Worm (Caenorhabditis elegans) whole organism, young adult: ENCODE results near the gene rpn-2.

Experiments
- B0019.2 ChIP-seq: fragments of 200-800 bp; sonication (Bioruptor generic); conservative IDR thresholded peaks from 2 replicates; pipeline ENCODE4 v1.3.6; 2022; ENCODE audit warnings: missing genetic modification reagents, missing genetic modification characterization, missing compliant biosample characterization
- D2030.7 ChIP-seq: fragments of 200-800 bp; sonication (Bioruptor generic); IDR thresholded peaks from 2 replicates; pipeline ENCODE4 v1.3.6; 2022; ENCODE audit warnings: missing genetic modification reagents, missing genetic modification characterization, missing compliant biosample characterization
- F23B12.7 ChIP-seq: sonication (generic microtip); optimal IDR thresholded peaks from 2 replicates; lab custom pipeline; 2017; ENCODE audit warnings: missing genetic modification characterization, mild to moderate bottlenecking, missing compliant biosample characterization, antibody characterized with exemption, moderate library complexity; ENCODE audit not compliant: insufficient read depth
- F33H1.4 ChIP-seq: fragments of 200-800 bp; sonication (Bioruptor generic); IDR thresholded peaks from 2 replicates; pipeline ENCODE4 v1.3.6; 2022; ENCODE audit warnings: missing genetic modification reagents, missing genetic modification characterization, missing compliant biosample characterization
- F55B11.4 ChIP-seq: sonication (generic microtip); optimal IDR thresholded peaks from 2 replicates; lab custom pipeline; 2016; ENCODE audit warnings: missing compliant biosample characterization, missing genetic modification characterization, borderline replicate concordance; ENCODE audit not compliant: insufficient read depth
- K12H6.12 ChIP-seq: fragments of 200-800 bp; sonication (Bioruptor generic); optimal IDR thresholded peaks from 2 replicates; lab custom pipeline; 2018; ENCODE audit warnings: mild to moderate bottlenecking, missing genetic modification characterization, missing compliant biosample characterization
- Y53F4B.3 ChIP-seq: fragments of 200-800 bp; sonication (Bioruptor generic); IDR thresholded peaks from 2 replicates; pipeline ENCODE4 v1.3.6; 2022; ENCODE audit warnings: missing genetic modification reagents, missing genetic modification characterization, missing compliant biosample characterization
- Y95B8A.8 ChIP-seq: fragments of 200-800 bp; sonication (Bioruptor generic); IDR thresholded peaks from 2 replicates; pipeline ENCODE4 v1.3.6; 2022; ENCODE audit warnings: missing genetic modification reagents, missing genetic modification characterization, missing compliant biosample characterization
- akir-1 ChIP-seq: fragments of 200-800 bp; sonication (Bioruptor generic); optimal IDR thresholded peaks from 2 replicates; lab custom pipeline; 2018; ENCODE audit warnings: mild to moderate bottlenecking, missing genetic modification characterization, moderate library complexity, missing compliant biosample characterization
- attf-3 ChIP-seq: fragments of 200-800 bp; sonication (Bioruptor generic); conservative IDR thresholded peaks from 2 replicates; pipeline ENCODE4 v1.3.6; 2022; ENCODE audit warnings: missing genetic modification reagents, missing genetic modification characterization, missing compliant biosample characterization
- ccch-3 ChIP-seq: fragments of 200-800 bp; sonication (Bioruptor generic); optimal IDR thresholded peaks from 2 replicates; lab custom pipeline; 2018; ENCODE audit warnings: mild to moderate bottlenecking, missing genetic modification characterization, missing compliant biosample characterization
- cebp-1 ChIP-seq, 2 experiments: fragments of 200-800 bp in 1 of 2; sonication (Bioruptor generic) in 1 of 2; sonication (generic microtip) in 1 of 2; IDR thresholded peaks in 1 of 2; optimal IDR thresholded peaks in 1 of 2; 2 replicates each; pipeline versions ENCODE4 v1.3.6 to Lab custom; 2017 to 2022; ENCODE audit warnings: missing compliant biosample characterization in 2 of 2, missing genetic modification characterization in 2 of 2, mild to moderate bottlenecking in 1 of 2, missing genetic modification reagents in 1 of 2, moderate library complexity in 1 of 2
- cebp-2 ChIP-seq: fragments of 200-800 bp; sonication (Bioruptor generic); IDR thresholded peaks from 2 replicates; pipeline ENCODE4 v1.3.6; 2022; ENCODE audit warnings: missing genetic modification characterization, missing compliant biosample characterization
- ceh-27 ChIP-seq: fragments of 200-800 bp; sonication (Bioruptor generic); optimal IDR thresholded peaks from 2 replicates; lab custom pipeline; 2018; ENCODE audit warnings: mild to moderate bottlenecking, missing genetic modification characterization, moderate library complexity, missing compliant biosample characterization
- ceh-91 ChIP-seq: fragments of 200-800 bp; sonication (Bioruptor generic); IDR thresholded peaks from 2 replicates; pipeline ENCODE4 v1.3.6; 2022; ENCODE audit warnings: missing genetic modification reagents, missing genetic modification characterization, missing compliant biosample characterization
- chd-7 ChIP-seq: sonication (generic microtip); optimal IDR thresholded peaks from 2 replicates; lab custom pipeline; 2016; ENCODE audit warnings: mild to moderate bottlenecking, missing genetic modification characterization, moderate library complexity, missing compliant biosample characterization
- dox-1 ChIP-seq: fragments of 200-800 bp; sonication (Bioruptor generic); IDR thresholded peaks from 2 replicates; pipeline ENCODE4 v1.3.6; 2022; ENCODE audit warnings: missing genetic modification reagents, missing genetic modification characterization, missing compliant biosample characterization
- dpl-1 ChIP-seq: fragments of 150-350 bp; optimal IDR thresholded peaks from 2 replicates; lab custom pipeline; 2014; ENCODE audit warnings: missing biosample characterization, missing genetic modification reagents, missing genetic modification characterization
- efl-1 ChIP-seq: fragments of 150-350 bp; optimal IDR thresholded peaks from 2 replicates; lab custom pipeline; 2014; ENCODE audit warnings: missing biosample characterization, missing genetic modification reagents, missing genetic modification characterization
- ets-4 ChIP-seq: fragments of 200-800 bp; sonication (Bioruptor generic); optimal IDR thresholded peaks from 2 replicates; lab custom pipeline; 2018; ENCODE audit warnings: mild to moderate bottlenecking, missing genetic modification characterization, missing compliant biosample characterization
- him-1 ChIP-seq: sonication (generic microtip); optimal IDR thresholded peaks from 2 replicates; lab custom pipeline; 2016; ENCODE audit warnings: missing genotype, missing genetic modification reagents, missing genetic modification characterization, missing compliant biosample characterization
- hlh-12 ChIP-seq: sonication (generic microtip); optimal IDR thresholded peaks from 2 replicates; lab custom pipeline; 2016; ENCODE audit warnings: missing genetic modification characterization, missing compliant biosample characterization
- hrde-1 ChIP-seq: sonication (generic microtip); optimal IDR thresholded peaks from 2 replicates; lab custom pipeline; 2016; ENCODE audit warnings: missing genetic modification characterization, mild to moderate bottlenecking, missing compliant biosample characterization, moderate library complexity, missing genotype, missing genetic modification reagents, borderline replicate concordance
- lag-1 ChIP-seq: fragments of 200-800 bp; sonication (Bioruptor generic); IDR thresholded peaks from 2 replicates; pipeline ENCODE4 v1.3.6; 2022; ENCODE audit warnings: missing genetic modification reagents, missing genetic modification characterization, missing compliant biosample characterization
- let-607 ChIP-seq, 2 experiments: fragments of 200-800 bp in 1 of 2; sonication (Bioruptor generic) in 1 of 2; sonication (generic microtip) in 1 of 2; optimal IDR thresholded peaks; 2 replicates each; lab custom pipeline; 2016 to 2018; ENCODE audit warnings: mild to moderate bottlenecking in 2 of 2, missing compliant biosample characterization in 2 of 2, missing genetic modification characterization in 2 of 2, moderate library complexity in 2 of 2, missing genotype in 1 of 2
- lin-35 ChIP-seq, 3 experiments: fragments of 150-350 bp in 2 of 3; sonication (generic microtip) in 1 of 3; optimal IDR thresholded peaks; 2 replicates each; lab custom pipeline; 2014 to 2018; ENCODE audit warnings: missing biosample characterization in 3 of 3, missing genetic modification characterization in 3 of 3, missing genetic modification reagents in 3 of 3
- lin-54 ChIP-seq: fragments of 200-800 bp; sonication (Bioruptor generic); optimal IDR thresholded peaks from 2 replicates; lab custom pipeline; 2018; ENCODE audit warnings: mild to moderate bottlenecking, missing genetic modification characterization, missing compliant biosample characterization
- lsl-1 ChIP-seq: fragments of 200-800 bp; sonication (Bioruptor generic); optimal IDR thresholded peaks from 2 replicates; lab custom pipeline; 2018; ENCODE audit warnings: mild to moderate bottlenecking, missing genetic modification characterization, moderate library complexity, missing compliant biosample characterization
- madf-6 ChIP-seq: fragments of 200-800 bp; sonication (Bioruptor generic); IDR thresholded peaks from 2 replicates; pipeline ENCODE4 v1.3.6; 2022; ENCODE audit warnings: missing genetic modification reagents, missing genetic modification characterization, missing compliant biosample characterization
- nhr-179 ChIP-seq: sonication (generic microtip); optimal IDR thresholded peaks from 2 replicates; lab custom pipeline; 2016; ENCODE audit warnings: mild to moderate bottlenecking, missing genetic modification characterization, missing compliant biosample characterization
- nhr-80 ChIP-seq: sonication (generic microtip); optimal IDR thresholded peaks from 2 replicates; lab custom pipeline; 2016; ENCODE audit warnings: missing genetic modification characterization, missing compliant biosample characterization
- repo-1 ChIP-seq: sonication (generic microtip); optimal IDR thresholded peaks from 2 replicates; lab custom pipeline; 2017; ENCODE audit warnings: mild to moderate bottlenecking, missing genetic modification characterization, missing compliant biosample characterization
- rpc-1 ChIP-seq, 2 experiments: fragments of 150-350 bp in 1 of 2; sonication (generic microtip) in 1 of 2; optimal IDR thresholded peaks; 2 replicates each; lab custom pipeline; 2014 to 2018; ENCODE audit warnings: missing biosample characterization in 1 of 2, missing genetic modification characterization in 1 of 2, missing genetic modification reagents in 1 of 2, missing genotype in 1 of 2
- sdz-38 ChIP-seq: sonication (generic microtip); optimal IDR thresholded peaks from 2 replicates; lab custom pipeline; 2016; ENCODE audit warnings: missing genotype, missing genetic modification characterization, missing compliant biosample characterization
- snpc-1.1 ChIP-seq: sonication (generic microtip); optimal IDR thresholded peaks from 2 replicates; lab custom pipeline; 2017; ENCODE audit warnings: missing genetic modification characterization, mild to moderate bottlenecking, missing compliant biosample characterization, antibody characterized with exemption, moderate library complexity, missing genotype, missing genetic modification reagents; ENCODE audit not compliant: insufficient read depth
- tbp1 ChIP-seq: fragments of 200-800 bp; sonication (Bioruptor generic); optimal IDR thresholded peaks from 2 replicates; lab custom pipeline; 2018; ENCODE audit warnings: mild to moderate bottlenecking, missing genetic modification characterization, missing compliant biosample characterization
- tlf-1 ChIP-seq: fragments of 200-800 bp; sonication (Bioruptor generic); optimal IDR thresholded peaks from 2 replicates; lab custom pipeline; 2018; ENCODE audit warnings: mild to moderate bottlenecking, missing genetic modification characterization, missing compliant biosample characterization
- unc-62 ChIP-seq: fragments of 150-350 bp; optimal IDR thresholded peaks from 2 replicates; lab custom pipeline; 2014; ENCODE audit warnings: missing biosample characterization, missing genetic modification reagents, missing genetic modification characterization
- xnd-1 ChIP-seq: sonication (generic microtip); optimal IDR thresholded peaks from 2 replicates; lab custom pipeline; 2016; ENCODE audit warnings: missing genotype, missing genetic modification reagents, missing genetic modification characterization, missing compliant biosample characterization
- ztf-18 ChIP-seq: sonication (generic microtip); optimal IDR thresholded peaks from 2 replicates; lab custom pipeline; 2016; ENCODE audit warnings: missing genotype, mild to moderate bottlenecking, missing genetic modification characterization, missing compliant biosample characterization
- ztf-28 ChIP-seq: fragments of 200-800 bp; sonication (Bioruptor generic); IDR thresholded peaks from 2 replicates; pipeline ENCODE4 v1.3.6; 2022; ENCODE audit warnings: missing genetic modification reagents, missing genetic modification characterization, missing compliant biosample characterization
- ztf-6 ChIP-seq: fragments of 200-800 bp; sonication (Bioruptor generic); IDR thresholded peaks from 2 replicates; pipeline ENCODE4 v1.3.6; 2022; ENCODE audit warnings: missing genetic modification reagents, missing genetic modification characterization, missing compliant biosample characterization

The rpn-2 gene

ce11 chrIII:6198378-6199234 lies at the start of gene rpn-2, which contains the start of gene C23G10.7 (continued):
- TF ChIP-seq hlh-12 (tag; lab: Kevin White, UChicago) = no peak
- TF ChIP-seq lin-35 (GFP tag; optimal IDR thresholded peaks at IDR 0.05; lab: Kevin White, UChicago) = peak in 1 of 3 experiments; percentile 80
- TF ChIP-seq Y53F4B.3 (GFP tag; lab: Robert Waterston, UW) = no peak
- no peak for TF ChIP-seq chd-7 (tag; lab: Kevin White, UChicago)
- TF ChIP-seq attf-3 (GFP tag; lab: Robert Waterston, UW) = peak; percentile 47; the same call in 1 of the 2 replicates
- TF ChIP-seq F23B12.7 (tag; lab: Kevin White, UChicago) = peak; percentile 46
- TF ChIP-seq repo-1 = no peak
- TF ChIP-seq rpc-1 (optimal IDR thresholded peaks at IDR 0.05; lab: Kevin White, UChicago) = peak; percentile 30
- TF ChIP-seq rpc-1 (tag; optimal IDR thresholded peaks at IDR 0.05; lab: Kevin White, UChicago) = no peak
- no peak for TF ChIP-seq cebp-1 (GFP tag; IDR thresholded peaks at IDR 0.05; lab: Robert Waterston, UW)
- peak; percentile 67 for TF ChIP-seq cebp-1 (tag; optimal IDR thresholded peaks at IDR 0.05; lab: Kevin White, UChicago)

ce11 chrIII:6149467-6150072 lies 49.4 kb upstream of the rpn-2 start, which contains the start of the genes wht-7 and Y42G9A.1:
TSS of gene wht-7 (minus strand) at chrIII:6149597.
TSS of gene Y42G9A.1 (plus strand) at chrIII:6149961.
- peak; percentile 15 for TF ChIP-seq tbp1 (GFP tag; lab: Kevin White, UChicago)
- no peak for TF ChIP-seq ztf-28 (GFP tag; lab: Robert Waterston, UW)
- TF ChIP-seq attf-3 (GFP tag; lab: Robert Waterston, UW) = peak; percentile 41; the same call in 1 of the 2 replicates
- peak; percentile 33 for TF ChIP-seq lin-54 (GFP tag; lab: Kevin White, UChicago)
- no peak for TF ChIP-seq tlf-1 (GFP tag; lab: Kevin White, UChicago)
- TF ChIP-seq cebp-2 (GFP tag; lab: Robert Waterston, UW) = no peak
- TF ChIP-seq xnd-1 (tag; lab: Kevin White, UChicago) = peak; percentile 16
- TF ChIP-seq ceh-27 (GFP tag; lab: Kevin White, UChicago) = no peak
- TF ChIP-seq sdz-38 = no peak
- TF ChIP-seq F55B11.4 = no peak
- TF ChIP-seq unc-62 (GFP tag; lab: Kevin White, UChicago) = no peak
- TF ChIP-seq lsl-1 (GFP tag; lab: Kevin White, UChicago) = peak; percentile 40
- TF ChIP-seq ets-4 (GFP tag; lab: Kevin White, UChicago) = no peak
- TF ChIP-seq lin-35 (GFP tag; optimal IDR thresholded peaks at IDR 0.05; lab: Kevin White, UChicago) = no peak
- peak; percentile 77 for TF ChIP-seq madf-6 (GFP tag; lab: Robert Waterston, UW)
- TF ChIP-seq efl-1 (GFP tag; lab: Kevin White, UChicago) = peak; percentile 85
- TF ChIP-seq F33H1.4 = 0 out of 2 replicates have a peak, but pooled peaks have one; percentile 25
- no peak for TF ChIP-seq hrde-1 (tag; lab: Kevin White, UChicago)
- no peak for TF ChIP-seq lag-1
- no peak for TF ChIP-seq nhr-179 (tag; lab: Kevin White, UChicago)
- peak; percentile 28 for TF ChIP-seq dpl-1 (GFP tag; lab: Kevin White, UChicago)
- no peak for TF ChIP-seq ztf-6 (GFP tag; lab: Robert Waterston, UW)
- no peak for TF ChIP-seq snpc-1.1 (tag; lab: Kevin White, UChicago)
- no peak for TF ChIP-seq akir-1 (GFP tag; lab: Kevin White, UChicago)
- peak; percentile 40; the same call in 1 of the 2 replicates for TF ChIP-seq dox-1 (GFP tag; lab: Robert Waterston, UW)
- TF ChIP-seq ccch-3 = no peak
- TF ChIP-seq let-607 (tag; optimal IDR thresholded peaks at IDR 0.05; lab: Kevin White, UChicago) = peak in 1 of 2 experiments; percentile 12
- TF ChIP-seq nhr-80 = peak; percentile 83
- TF ChIP-seq ceh-91 (GFP tag; lab: Robert Waterston, UW) = peak; percentile 43; the same call in 1 of the 2 replicates
- no peak for TF ChIP-seq him-1
- TF ChIP-seq Y95B8A.8 (GFP tag; lab: Robert Waterston, UW) = no peak
- TF ChIP-seq K12H6.12 = no peak
- TF ChIP-seq B0019.2 (GFP tag; lab: Robert Waterston, UW) = 0 out of 2 replicates have a peak, but pooled peaks have one; percentile 16
- TF ChIP-seq ztf-18 = no peak
- TF ChIP-seq D2030.7 (GFP tag; lab: Robert Waterston, UW) = peak; percentile 27; the same call in 1 of the 2 replicates
- TF ChIP-seq repo-1 = peak; percentile 11
